Fruit fly (Drosophila melanogaster): ENCODE measurements around the gene CG31093.

The CG31093 gene

dm6 chr3R:25815179-25815578 is 24.9 kb upstream of the CG31093 start, which contains the start of gene CG14354:
TSS of gene CG14354 (plus strand) at chr3R:25815479.
- TF ChIP-seq lmd (GFP tag; IDR thresholded peaks at IDR 0.05): no peak
- no peak for TF ChIP-seq CkIIα-i1 (GFP tag; IDR thresholded peaks at IDR 0.05)
- TF ChIP-seq eyg (GFP tag; optimal IDR thresholded peaks at IDR 0.05): no peak
- TF ChIP-seq CG15479 (GFP tag; optimal IDR thresholded peaks at IDR 0.05): no peak
- TF ChIP-seq ewg (GFP tag; optimal IDR thresholded peaks at IDR 0.05): no peak
- TF ChIP-seq Sry-β (GFP tag; optimal IDR thresholded peaks at IDR 0.05): no peak

dm6 chr3R:25811611-25812010 is 21.3 kb upstream of the CG31093 start, which contains the start of the genes Acam and CG17770:
TSS of gene Acam (plus strand) at chr3R:25811911.
TSS of gene CG17770 (plus strand) at chr3R:25811911.
- TF ChIP-seq shn (GFP tag; optimal IDR thresholded peaks at IDR 0.05): no peak
- TF ChIP-seq dpn (GFP tag; optimal IDR thresholded peaks at IDR 0.05): no peak
- no peak for TF ChIP-seq NK7.1 (GFP tag; optimal IDR thresholded peaks at IDR 0.05)
- no peak for TF ChIP-seq CG2120 (GFP tag; optimal IDR thresholded peaks at IDR 0.05)

- TF ChIP-seq sqz (GFP tag; optimal IDR thresholded peaks at IDR 0.05) (no peak), gsb-n (tag; optimal IDR thresholded peaks at IDR 0.05) (no peak), CG13624 (GFP tag; optimal IDR thresholded peaks at IDR 0.05) (no peak), unc-4 (GFP tag; IDR thresholded peaks at IDR 0.05; ENCODE audit: partially characterized antibody) (no peak), rib (GFP tag; IDR thresholded peaks at IDR 0.05) (no peak), Oaz (GFP tag; IDR thresholded peaks at IDR 0.05) (no peak)
Measured at dm6 chr3R:25810796-25811195, 20.5 kb upstream of the CG31093 start, which contains the start of gene CG5024. TSS of gene CG5024 (plus strand) at chr3R:25811096.

dm6 chr3R:25806145-25806544 is 15.9 kb upstream of the CG31093 start, which contains the start of gene BG642167:
TSS of gene BG642167 (plus strand) at chr3R:25806445.
- no peak for TF ChIP-seq ind (GFP tag; optimal IDR thresholded peaks at IDR 0.05)
- no peak for TF ChIP-seq Dip3 (GFP tag; optimal IDR thresholded peaks at IDR 0.05)
- TF ChIP-seq usp (GFP tag; optimal IDR thresholded peaks at IDR 0.05): no peak
- no peak for TF ChIP-seq CG43689 (GFP tag; IDR thresholded peaks at IDR 0.05)
- TF ChIP-seq CG10565 (GFP tag; optimal IDR thresholded peaks at IDR 0.05): no peak
- TF ChIP-seq CG3065 (GFP tag; optimal IDR thresholded peaks at IDR 0.05): no peak
- TF ChIP-seq HLH4C (GFP tag; IDR thresholded peaks at IDR 0.05; ENCODE audit: partially characterized antibody): no peak
- TF ChIP-seq schlank (tag; optimal IDR thresholded peaks at IDR 0.05): no peak
- no peak for TF ChIP-seq CG4360 (GFP tag; IDR thresholded peaks at IDR 0.05)
- TF ChIP-seq Hr51 (GFP tag; optimal IDR thresholded peaks at IDR 0.05): no peak

dm6 chr3R:25791807-25792206 is 1.5 kb upstream of the CG31093 start:
- TF ChIP-seq Ets65A (GFP tag) (peak; percentile 91), slbo (GFP tag; IDR thresholded peaks at IDR 0.05) (peak; percentile 10; the same call in 1 of the 2 replicates), CG12299 (tag; optimal IDR thresholded peaks at IDR 0.05) (no peak), CG3847 (GFP tag; IDR thresholded peaks at IDR 0.05) (no peak)

dm6 chr3R:25789355-25789754 is 916 bp downstream of the CG31093 start, which contains the start of gene CG31380:
TSS of gene CG31380 (minus strand) at chr3R:25789455.
- TF ChIP-seq tio (GFP tag; optimal IDR thresholded peaks at IDR 0.05): no peak
- no peak for TF ChIP-seq tna (GFP tag; IDR thresholded peaks at IDR 0.05; ENCODE audit: partially characterized antibody)
- TF ChIP-seq lilli (GFP tag; optimal IDR thresholded peaks at IDR 0.05): no peak
- no peak for TF ChIP-seq CG31441 (GFP tag; IDR thresholded peaks at IDR 0.05)
- no peak for TF ChIP-seq gcm (GFP tag; optimal IDR thresholded peaks at IDR 0.05)
- no peak for TF ChIP-seq CG1602 (GFP tag; optimal IDR thresholded peaks at IDR 0.05)
- no peak for TF ChIP-seq Blimp-1 (GFP tag; optimal IDR thresholded peaks at IDR 0.05)
- TF ChIP-seq CG17802 (tag; optimal IDR thresholded peaks at IDR 0.05): no peak
- no peak for TF ChIP-seq Xbp1 (GFP tag; optimal IDR thresholded peaks at IDR 0.05)
- no peak for TF ChIP-seq corto (GFP tag; optimal IDR thresholded peaks at IDR 0.05)
- no peak for TF ChIP-seq CG12942 (GFP tag; optimal IDR thresholded peaks at IDR 0.05)
- TF ChIP-seq Atf-2 (GFP tag; optimal IDR thresholded peaks at IDR 0.05): no peak
- TF ChIP-seq maf-S (GFP tag; optimal IDR thresholded peaks at IDR 0.05): no peak
- TF ChIP-seq chn (GFP tag; optimal IDR thresholded peaks at IDR 0.05): no peak
- no peak for TF ChIP-seq ind (GFP tag; optimal IDR thresholded peaks at IDR 0.05)
- no peak for TF ChIP-seq twi (tag; optimal IDR thresholded peaks at IDR 0.05)
